Worm (Caenorhabditis elegans) whole organism, L2 larva: ENCODE measurements around the gene C23G10.7.

Source experiments
- aly-2 ChIP-seq: fragments of 150-350 bp; optimal IDR thresholded peaks from 2 replicates; lab custom pipeline; 2014; ENCODE audit warnings: missing biosample characterization, missing genetic modification characterization
- ama-1 ChIP-seq: fragments of 150-350 bp; optimal IDR thresholded peaks from 2 replicates; lab custom pipeline; 2018; ENCODE audit warnings: inconsistent platforms

DNA sequence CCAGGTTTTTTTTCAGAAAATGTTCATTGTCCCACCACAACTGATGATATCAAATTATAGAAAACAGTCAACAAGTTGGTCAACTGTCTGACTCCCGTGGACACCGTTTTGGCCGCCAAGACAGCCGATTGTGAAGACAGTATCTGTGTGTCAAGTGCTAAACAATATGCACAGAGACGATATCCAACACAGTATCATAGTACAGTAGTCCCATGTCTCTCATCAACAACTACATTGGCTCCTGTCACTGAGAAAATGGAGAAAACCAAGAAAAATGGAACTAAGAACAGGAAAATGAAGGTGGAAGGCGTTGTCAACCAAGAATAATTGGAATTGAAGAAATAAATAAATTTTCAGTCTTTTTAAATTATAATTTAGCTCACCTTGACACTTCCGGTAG, 49.5 kb downstream of the C23G10.7 start:
- TF ChIP-seq aly-2 (tag; lab: Kevin White, UChicago) (no peak), ama-1 (lab: Kevin White, UChicago) (no peak)
